Fruit fly (Drosophila melanogaster) whole organism, embryonic: ENCODE measurements around the gene Mpc1.

Source experiments
- Atf6 ChIP-seq: fragments of 200-800 bp; sonication (Bioruptor generic); IDR thresholded peaks from 2 replicates; pipeline ENCODE4 v1.3.6; 2022; ENCODE audit warnings: missing biosample characterization, missing genetic modification characterization
- CG10462 ChIP-seq: fragments of 200-800 bp; sonication (Bioruptor generic); optimal IDR thresholded peaks from 2 replicates; lab custom pipeline; 2016; ENCODE audit warnings: missing biosample characterization, missing genetic modification characterization
- CG10565 ChIP-seq: fragments of 200-800 bp; sonication (Bioruptor generic); optimal IDR thresholded peaks from 3 replicates; lab custom pipeline; 2016; ENCODE audit warnings: missing biosample characterization, mild to moderate bottlenecking, missing genetic modification characterization
- CG12744 ChIP-seq: fragments of 200-800 bp; sonication (Bioruptor generic); optimal IDR thresholded peaks from 2 replicates; lab custom pipeline; 2016; ENCODE audit warnings: missing biosample characterization, missing genetic modification characterization
- CG12769 ChIP-seq: fragments of 200-800 bp; sonication (Bioruptor generic); optimal IDR thresholded peaks from 2 replicates; lab custom pipeline; 2019; ENCODE audit warnings: missing biosample characterization, mild to moderate bottlenecking, missing genetic modification characterization, moderate library complexity
- CG14441 ChIP-seq: fragments of 200-800 bp; sonication (Bioruptor generic); IDR thresholded peaks from 2 replicates; pipeline ENCODE4 v1.3.6; 2022; ENCODE audit warnings: missing biosample characterization, missing genetic modification characterization
- CG1529 ChIP-seq: fragments of 200-800 bp; sonication (Bioruptor generic); optimal IDR thresholded peaks from 3 replicates; lab custom pipeline; 2018; ENCODE audit warnings: missing biosample characterization, missing genetic modification characterization
- CG1603 ChIP-seq: fragments of 200-800 bp; sonication (Bioruptor generic); optimal IDR thresholded peaks from 2 replicates; lab custom pipeline; 2019; ENCODE audit warnings: missing biosample characterization, mild to moderate bottlenecking, missing genetic modification characterization, moderate library complexity
- CG16813 ChIP-seq: fragments of 200-800 bp; sonication (Bioruptor generic); IDR thresholded peaks from 3 replicates; pipeline ENCODE4 v1.3.6; 2022; ENCODE audit warnings: missing biosample characterization, missing genetic modification characterization; ENCODE audit not compliant: partially characterized antibody
- CG18011 ChIP-seq: fragments of 200-800 bp; sonication (Bioruptor generic); optimal IDR thresholded peaks from 2 replicates; lab custom pipeline; 2017; ENCODE audit warnings: missing biosample characterization, missing genetic modification characterization, mild to moderate bottlenecking, moderate library complexity, missing genotype
- CG18764 ChIP-seq: fragments of 200-800 bp; sonication (Bioruptor generic); optimal IDR thresholded peaks from 3 replicates; lab custom pipeline; 2016; ENCODE audit warnings: missing biosample characterization, missing genetic modification characterization
- CG2129 ChIP-seq: fragments of 200-800 bp; sonication (Bioruptor generic); IDR thresholded peaks from 2 replicates; pipeline ENCODE4 v1.3.6; 2022; ENCODE audit warnings: missing biosample characterization, missing genetic modification characterization; ENCODE audit not compliant: partially characterized antibody
- CG2889 ChIP-seq: fragments of 200-800 bp; sonication (Bioruptor generic); IDR thresholded peaks from 3 replicates; pipeline ENCODE4 v1.3.6; 2022; ENCODE audit warnings: missing biosample characterization, missing genetic modification characterization
- CG3407 ChIP-seq: fragments of 200-800 bp; sonication (Bioruptor generic); optimal IDR thresholded peaks from 2 replicates; lab custom pipeline; 2018; ENCODE audit warnings: missing biosample characterization, mild to moderate bottlenecking, missing genetic modification characterization
- CG42726 ChIP-seq: fragments of 200-800 bp; sonication (Bioruptor generic); IDR thresholded peaks from 2 replicates; pipeline ENCODE4 v1.3.6; 2022; ENCODE audit warnings: missing biosample characterization, missing genetic modification characterization; ENCODE audit not compliant: partially characterized antibody
- CG4854 ChIP-seq: fragments of 200-800 bp; sonication (Bioruptor generic); optimal IDR thresholded peaks from 2 replicates; lab custom pipeline; 2016; ENCODE audit warnings: missing biosample characterization, missing genetic modification characterization, inconsistent platforms
- CG6765 ChIP-seq: fragments of 200-800 bp; sonication (Bioruptor generic); optimal IDR thresholded peaks from 3 replicates; lab custom pipeline; 2017; ENCODE audit warnings: missing biosample characterization, mild to moderate bottlenecking, missing genetic modification characterization
- CG8290 ChIP-seq, 3 experiments: fragments of 200-800 bp; sonication (Bioruptor generic); optimal IDR thresholded peaks; 2 replicates each; lab custom pipeline; 2016 to 2019; ENCODE audit warnings: missing biosample characterization in 3 of 3, missing genetic modification characterization in 3 of 3, mild to moderate bottlenecking in 2 of 3, moderate library complexity in 1 of 3
- CG8388 ChIP-seq: fragments of 200-800 bp; sonication (Bioruptor generic); optimal IDR thresholded peaks from 2 replicates; lab custom pipeline; 2019; ENCODE audit warnings: missing biosample characterization, mild to moderate bottlenecking, missing genetic modification characterization, moderate library complexity
- CG9727 ChIP-seq: fragments of 200-800 bp; sonication (Bioruptor generic); optimal IDR thresholded peaks from 3 replicates; lab custom pipeline; 2017; ENCODE audit warnings: missing biosample characterization, mild to moderate bottlenecking, missing genetic modification characterization
- CG9876 ChIP-seq: fragments of 200-800 bp; sonication (Bioruptor generic); optimal IDR thresholded peaks from 2 replicates; lab custom pipeline; 2016; ENCODE audit warnings: missing biosample characterization, missing genetic modification characterization
- CG9932 ChIP-seq: fragments of 200-800 bp; sonication (Bioruptor generic); IDR thresholded peaks from 2 replicates; pipeline ENCODE4 v1.3.6; 2022; ENCODE audit warnings: missing biosample characterization, missing genetic modification characterization
- CHES-1-like ChIP-seq: fragments of 200-800 bp; sonication (Bioruptor generic); optimal IDR thresholded peaks from 2 replicates; lab custom pipeline; 2016; ENCODE audit warnings: missing biosample characterization, missing genetic modification characterization
- Chrac-16 ChIP-seq: fragments of 200-800 bp; sonication (Bioruptor generic); optimal IDR thresholded peaks from 3 replicates; lab custom pipeline; 2016; ENCODE audit warnings: missing biosample characterization, missing genetic modification characterization
- Dll ChIP-seq: fragments of 200-800 bp; sonication (Bioruptor generic); IDR thresholded peaks from 4 replicates; pipeline ENCODE4 v1.3.6; 2022; ENCODE audit warnings: missing biosample characterization, missing genetic modification characterization; ENCODE audit not compliant: partially characterized antibody
- H2.0 ChIP-seq: fragments of 200-800 bp; sonication (Bioruptor generic); IDR thresholded peaks from 2 replicates; pipeline ENCODE4 v1.3.6; 2022; ENCODE audit warnings: missing biosample characterization, missing genetic modification characterization
- HLH4C ChIP-seq: fragments of 200-800 bp; sonication (Bioruptor generic); IDR thresholded peaks from 3 replicates; pipeline ENCODE4 v1.3.6; 2022; ENCODE audit warnings: missing biosample characterization, missing genetic modification characterization; ENCODE audit not compliant: partially characterized antibody
- Opbp ChIP-seq: fragments of 200-800 bp; sonication (Bioruptor generic); IDR thresholded peaks from 3 replicates; pipeline ENCODE4 v1.3.6; 2022; ENCODE audit warnings: missing biosample characterization, missing genetic modification characterization; ENCODE audit not compliant: partially characterized antibody
- Rfx ChIP-seq: fragments of 200-800 bp; sonication (Bioruptor generic); IDR thresholded peaks from 2 replicates; pipeline ENCODE4 v1.3.6; 2022; ENCODE audit warnings: missing biosample characterization, missing genetic modification characterization
- Spps ChIP-seq: fragments of 200-800 bp; sonication (Bioruptor generic); optimal IDR thresholded peaks from 2 replicates; lab custom pipeline; 2018; ENCODE audit warnings: missing biosample characterization, mild to moderate bottlenecking, missing genetic modification characterization
- ase ChIP-seq: fragments of 200-800 bp; sonication (Bioruptor generic); IDR thresholded peaks from 3 replicates; pipeline ENCODE4 v1.3.6; 2022; ENCODE audit warnings: missing biosample characterization, missing genetic modification characterization
- bowl ChIP-seq: fragments of 200-800 bp; sonication (Bioruptor generic); IDR thresholded peaks from 2 replicates; pipeline ENCODE4 v1.3.6; 2022; ENCODE audit warnings: missing biosample characterization, missing genetic modification characterization
- croc ChIP-seq: fragments of 200-800 bp; sonication (Bioruptor generic); conservative IDR thresholded peaks from 3 replicates; pipeline ENCODE4 v1.3.6; 2022; ENCODE audit warnings: missing biosample characterization, missing genetic modification characterization
- dan ChIP-seq: fragments of 200-800 bp; sonication (Bioruptor generic); IDR thresholded peaks from 2 replicates; pipeline ENCODE4 v1.3.6; 2022; ENCODE audit warnings: missing biosample characterization, missing genetic modification characterization
- dmrt99B ChIP-seq: fragments of 200-800 bp; sonication (Bioruptor generic); optimal IDR thresholded peaks from 2 replicates; lab custom pipeline; 2018; ENCODE audit warnings: missing biosample characterization, mild to moderate bottlenecking, missing genetic modification characterization, moderate library complexity
- gem ChIP-seq: fragments of 200-800 bp; sonication (Bioruptor generic); optimal IDR thresholded peaks from 2 replicates; lab custom pipeline; 2019; ENCODE audit warnings: missing biosample characterization, mild to moderate bottlenecking, missing genetic modification characterization, moderate library complexity
- hkb ChIP-seq, 2 experiments: fragments of 200-800 bp in 1 of 2; fragments of >200 bp in 1 of 2; sonication (Bioruptor generic) in 1 of 2; IDR thresholded peaks in 1 of 2; optimal IDR thresholded peaks in 1 of 2; 2 replicates each; pipeline versions ENCODE4 v1.3.6 to Lab custom; 2017 to 2022; ENCODE audit warnings: missing biosample characterization in 1 of 2, missing genetic modification characterization in 1 of 2
- hth ChIP-seq: fragments of >200 bp; optimal IDR thresholded peaks from 2 replicates; lab custom pipeline; 2017; ENCODE audit warnings: inconsistent platforms
- jigr1 ChIP-seq: fragments of 200-800 bp; sonication (Bioruptor generic); IDR thresholded peaks from 3 replicates; pipeline ENCODE4 v1.3.6; 2022; ENCODE audit warnings: missing biosample characterization, missing genetic modification characterization
- jing ChIP-seq: fragments of 200-800 bp; sonication (Bioruptor generic); optimal IDR thresholded peaks from 2 replicates; lab custom pipeline; 2018; ENCODE audit warnings: missing biosample characterization, mild to moderate bottlenecking, missing genetic modification characterization
- maf-S ChIP-seq: fragments of 200-800 bp; sonication (Bioruptor generic); optimal IDR thresholded peaks from 2 replicates; lab custom pipeline; 2016; ENCODE audit warnings: missing biosample characterization, missing genetic modification characterization
- pfk ChIP-seq: fragments of 200-800 bp; sonication (Bioruptor generic); optimal IDR thresholded peaks from 2 replicates; lab custom pipeline; 2018; ENCODE audit warnings: missing biosample characterization, mild to moderate bottlenecking, missing genetic modification characterization, moderate library complexity
- phol ChIP-seq: fragments of 200-800 bp; sonication (Bioruptor generic); optimal IDR thresholded peaks from 3 replicates; lab custom pipeline; 2018; ENCODE audit warnings: missing biosample characterization, mild to moderate bottlenecking, missing genetic modification characterization, moderate library complexity
- rib ChIP-seq: fragments of 200-800 bp; sonication (Bioruptor generic); IDR thresholded peaks from 2 replicates; pipeline ENCODE4 v1.3.6; 2022; ENCODE audit warnings: missing biosample characterization, missing genetic modification characterization
- slbo ChIP-seq: fragments of 200-800 bp; sonication (Bioruptor generic); IDR thresholded peaks from 2 replicates; pipeline ENCODE4 v1.3.6; 2022; ENCODE audit warnings: missing biosample characterization, missing genetic modification characterization
- tio ChIP-seq: fragments of 200-800 bp; sonication (Bioruptor generic); optimal IDR thresholded peaks from 2 replicates; lab custom pipeline; 2017; ENCODE audit warnings: missing biosample characterization, missing genetic modification characterization, inconsistent platforms
- tll ChIP-seq, 2 experiments: fragments of 200-800 bp in 1 of 2; fragments of >200 bp in 1 of 2; sonication (Bioruptor generic) in 1 of 2; optimal IDR thresholded peaks; 2 replicates each; lab custom pipeline; 2017 to 2019; ENCODE audit warnings: missing biosample characterization in 2 of 2, missing genetic modification characterization in 2 of 2, mild to moderate bottlenecking in 1 of 2, moderate library complexity in 1 of 2
- zen2 ChIP-seq: fragments of 200-800 bp; sonication (Bioruptor generic); IDR thresholded peaks from 3 replicates; pipeline ENCODE4 v1.3.6; 2022; ENCODE audit warnings: missing biosample characterization, missing genetic modification characterization; ENCODE audit not compliant: partially characterized antibody

Gene Mpc1

DNA sequence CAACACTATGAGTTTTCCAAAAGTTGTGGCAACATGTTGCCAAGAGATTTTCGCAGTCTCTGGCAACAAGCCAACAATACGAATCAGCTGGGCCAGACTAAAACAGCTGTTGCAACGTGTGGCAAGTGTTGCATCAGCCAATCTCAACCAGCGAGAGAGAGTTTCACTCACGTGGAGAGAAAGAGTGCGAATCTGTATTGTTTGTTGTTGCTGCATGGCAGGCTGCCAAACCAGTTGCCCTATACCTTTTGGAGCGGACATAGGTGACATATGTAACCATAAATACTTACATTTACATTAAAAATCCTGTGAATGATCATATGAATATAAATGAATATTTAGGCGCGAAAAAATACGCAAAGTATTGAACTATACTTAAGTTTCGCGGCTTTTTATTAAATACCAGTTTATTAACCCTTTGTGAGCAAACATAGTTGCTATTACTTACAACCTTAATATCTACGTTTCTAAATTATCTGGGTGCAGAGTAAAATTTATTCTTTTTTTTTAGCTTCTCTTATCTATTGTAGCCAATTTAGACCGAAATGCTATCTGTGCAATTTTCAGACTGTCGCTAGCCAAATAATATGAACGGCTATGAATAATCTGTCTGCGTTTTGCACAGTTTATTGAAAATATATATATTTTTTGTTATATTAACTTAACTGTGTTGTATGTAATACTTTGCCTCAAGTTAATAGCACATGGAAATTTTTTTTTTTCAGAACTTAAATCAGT lies 14.4 kb downstream of the Mpc1 start (continued):
- TF ChIP-seq CG2129 (GFP tag; lab: Robert Waterston, UW) (no peak), CG42726 (GFP tag; lab: Robert Waterston, UW) (no peak), rib (GFP tag; lab: Robert Waterston, UW) (no peak), CG1529 (GFP tag; lab: Kevin White, UChicago) (no peak), CG4854 (GFP tag; lab: Kevin White, UChicago) (no peak), phol (no peak), slbo (GFP tag; lab: Robert Waterston, UW) (0 out of 2 replicates have a peak, but pooled peaks have one; percentile 21), Spps (tag; lab: Kevin White, UChicago) (no peak), CG10462 (GFP tag; lab: Kevin White, UChicago) (peak; percentile 20), Opbp (no peak), CHES-1-like (GFP tag; lab: Kevin White, UChicago) (no peak), hth (lab: Kevin White, UChicago) (no peak), CG10565 (GFP tag; lab: Kevin White, UChicago) (no peak), ase (GFP tag; lab: Robert Waterston, UW) (no peak), CG12769 (tag; lab: Kevin White, UChicago) (no peak), bowl (GFP tag; lab: Robert Waterston, UW) (no peak), tio (GFP tag; lab: Kevin White, UChicago) (peak; percentile 55), jigr1 (GFP tag; lab: Robert Waterston, UW) (no peak), Rfx (GFP tag; lab: Robert Waterston, UW) (peak; percentile 57), tll (GFP tag; optimal IDR thresholded peaks at IDR 0.05; lab: Kevin White, UChicago) (no peak), hkb (optimal IDR thresholded peaks at IDR 0.05; lab: Kevin White, UChicago) (no peak), hkb (GFP tag; IDR thresholded peaks at IDR 0.05; lab: Robert Waterston, UW) (no peak), CG2889 (GFP tag; lab: Robert Waterston, UW) (no peak), H2.0 (GFP tag; lab: Robert Waterston, UW) (no peak), Chrac-16 (GFP tag; lab: Kevin White, UChicago) (no peak), CG18764 (GFP tag; lab: Kevin White, UChicago) (no peak), dan (GFP tag; lab: Robert Waterston, UW) (no peak), CG14441 (peak; percentile 23; the same call in 1 of the 2 replicates), CG1603 (tag; lab: Kevin White, UChicago) (peak; percentile 30), jing (no peak), CG9932 (GFP tag; lab: Robert Waterston, UW) (peak; percentile 14; the same call in 1 of the 2 replicates), dmrt99B (tag; lab: Kevin White, UChicago) (peak; percentile 4), maf-S (GFP tag; lab: Kevin White, UChicago) (no peak), CG6765 (GFP tag; lab: Kevin White, UChicago) (no peak), CG18011 (no peak), CG8388 (no peak), Dll (GFP tag; lab: Robert Waterston, UW) (0 out of 4 replicates have a peak, but pooled peaks have one; percentile 16), zen2 (no peak), gem (tag; lab: Kevin White, UChicago) (peak; percentile 18), CG9876 (GFP tag; lab: Kevin White, UChicago) (no peak), Atf6 (GFP tag; lab: Robert Waterston, UW) (no peak), CG9727 (GFP tag; lab: Kevin White, UChicago) (no peak), CG12744 (GFP tag; lab: Kevin White, UChicago) (no peak), pfk (GFP tag; lab: Kevin White, UChicago) (no peak), CG16813 (GFP tag; lab: Robert Waterston, UW) (no peak), CG8290 (GFP tag; optimal IDR thresholded peaks at IDR 0.05; lab: Kevin White, UChicago) (no peak), CG8290 (tag; optimal IDR thresholded peaks at IDR 0.05; lab: Kevin White, UChicago) (peak in 1 of 2 experiments; percentile 18), croc (GFP tag; lab: Robert Waterston, UW) (no peak), CG3407 (GFP tag; lab: Kevin White, UChicago) (no peak), HLH4C (GFP tag; lab: Robert Waterston, UW) (no peak)
